Worm (Caenorhabditis elegans) whole organism, L4/young adult: ENCODE results near the gene lec-11.
A peak's percentile ranks its signal among the peaks of the same experiment; 100 is the strongest.

Experiments used
- W03F9.2 ChIP-seq: fragments of 150-350 bp; optimal IDR thresholded peaks from 2 replicates; lab custom pipeline; 2014; ENCODE audit warnings: missing biosample characterization, missing genetic modification characterization
- dao-5 ChIP-seq: sonication (generic microtip); optimal IDR thresholded peaks from 2 replicates; lab custom pipeline; 2016; ENCODE audit warnings: missing genotype, missing genetic modification characterization, moderate library complexity, missing compliant biosample characterization
- him-1 ChIP-seq: sonication (generic microtip); optimal IDR thresholded peaks from 2 replicates; lab custom pipeline; 2016; ENCODE audit warnings: missing genotype, missing genetic modification reagents, missing genetic modification characterization, missing compliant biosample characterization

Gene lec-11

ce11 chrIV:6554865-6555264, 35.1 kb downstream of the lec-11 start:
- TF ChIP-seq dao-5 (tag; lab: Kevin White, UChicago) = no peak
- TF ChIP-seq W03F9.2 (tag; lab: Kevin White, UChicago) = no peak
- no peak for TF ChIP-seq him-1

- TF ChIP-seq him-1 = no peak
- TF ChIP-seq W03F9.2 (tag; lab: Kevin White, UChicago) = no peak
- no peak for TF ChIP-seq dao-5 (tag; lab: Kevin White, UChicago)
Measured at ce11 chrIV:6552036-6552435, 37.9 kb downstream of the lec-11 start.

DNA sequence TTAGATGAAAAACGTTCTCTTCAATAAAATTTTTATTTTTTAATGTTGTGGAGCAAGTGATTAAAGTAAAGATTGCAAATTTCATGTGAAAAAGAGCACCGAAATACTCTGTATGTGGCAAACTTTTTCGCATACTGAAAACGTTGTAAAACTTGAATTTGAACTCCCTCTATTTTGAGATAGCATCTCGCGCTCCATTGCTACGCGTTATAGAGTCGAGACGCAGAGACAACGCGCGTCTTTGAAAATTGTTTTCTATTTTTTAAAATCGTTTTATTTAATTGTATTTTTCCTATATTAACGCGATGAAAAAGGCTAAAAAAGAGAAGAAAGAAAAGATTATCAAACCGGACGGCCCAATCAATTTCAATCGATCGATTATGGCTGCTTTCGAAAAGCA, 41.3 kb downstream of the lec-11 start, which contains the start of gene fan-1:
Gene fan-1, plus strand, starts transcription at position 78 of the 400 bp plus-strand sequence.
- TF ChIP-seq him-1 = peak; percentile 61
- TF ChIP-seq dao-5 (tag; lab: Kevin White, UChicago) = no peak
- TF ChIP-seq W03F9.2 (tag; lab: Kevin White, UChicago) = peak; percentile 30

ce11 chrIV:6547397-6547796, 42.6 kb downstream of the lec-11 start:
- TF ChIP-seq W03F9.2 (tag; lab: Kevin White, UChicago) (no peak), him-1 (no peak), dao-5 (tag; lab: Kevin White, UChicago) (no peak)

- TF ChIP-seq dao-5 (tag; lab: Kevin White, UChicago) = no peak
- TF ChIP-seq W03F9.2 (tag; lab: Kevin White, UChicago) = no peak
- TF ChIP-seq him-1 = no peak
Measured at ce11 chrIV:6542962-6543361, 47.0 kb downstream of the lec-11 start.

DNA sequence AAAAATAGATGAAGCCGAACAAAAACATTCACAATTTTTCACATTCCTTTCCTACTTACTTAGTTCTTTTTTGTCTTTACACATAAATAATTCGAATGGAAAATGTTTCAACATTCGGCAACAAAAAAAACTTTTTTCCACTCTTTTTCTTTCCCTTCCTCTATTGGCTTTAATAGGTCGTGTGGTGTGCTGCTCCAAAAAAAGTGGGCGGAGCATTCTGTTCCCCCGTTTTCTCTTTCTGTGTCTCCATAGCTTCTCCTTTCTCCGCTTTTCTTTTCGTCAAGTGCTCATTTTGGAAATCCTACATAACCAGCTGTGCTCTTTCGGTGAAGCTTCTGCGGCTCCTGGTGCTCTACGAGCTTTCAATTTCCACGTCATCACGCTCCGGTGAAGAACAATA, 48.5 kb downstream of the lec-11 start, which contains the start of gene C01G5.25:
Gene C01G5.25, plus strand, starts transcription at position 250 of the 400 bp plus-strand sequence.
- TF ChIP-seq dao-5 (tag; lab: Kevin White, UChicago) (no peak), him-1 (no peak), W03F9.2 (tag; lab: Kevin White, UChicago) (no peak)
